Fruit fly (Drosophila melanogaster) whole organism, adult: Measurements from ENCODE around the gene gudu.

Source experiments
- CG11617 ChIP-seq: fragments of 200-800 bp; sonication (Bioruptor generic); optimal IDR thresholded peaks from 2 replicates; lab custom pipeline; 2017; ENCODE audit warnings: mild to moderate bottlenecking, missing biosample characterization, missing genetic modification reagents, missing genetic modification characterization
- CG14711 ChIP-seq: fragments of 200-800 bp; sonication (Bioruptor generic); optimal IDR thresholded peaks from 2 replicates; lab custom pipeline; 2018; ENCODE audit warnings: missing biosample characterization, mild to moderate bottlenecking, missing genetic modification characterization, moderate library complexity
- CG1620 ChIP-seq: fragments of 200-800 bp; sonication (Bioruptor generic); optimal IDR thresholded peaks from 2 replicates; lab custom pipeline; 2016; ENCODE audit warnings: missing biosample characterization, missing genetic modification characterization
- CG7045 ChIP-seq: fragments of 200-800 bp; sonication (Bioruptor generic); optimal IDR thresholded peaks from 2 replicates; lab custom pipeline; 2017; ENCODE audit warnings: missing biosample characterization, mild to moderate bottlenecking, missing genetic modification characterization
- CG7101 ChIP-seq: fragments of 200-800 bp; sonication (Bioruptor generic); optimal IDR thresholded peaks from 2 replicates; lab custom pipeline; 2018; ENCODE audit warnings: missing biosample characterization, mild to moderate bottlenecking, missing genetic modification characterization, moderate library complexity
- Mnt ChIP-seq: fragments of 200-800 bp; sonication (Bioruptor generic); optimal IDR thresholded peaks from 2 replicates; lab custom pipeline; 2016; ENCODE audit warnings: missing biosample characterization, mild to moderate bottlenecking, missing genetic modification characterization
- bab1 ChIP-seq: fragments of 200-800 bp; sonication (Bioruptor generic); optimal IDR thresholded peaks from 3 replicates; lab custom pipeline; 2019; ENCODE audit warnings: missing biosample characterization, mild to moderate bottlenecking, missing genetic modification characterization, moderate library complexity
- kay ChIP-seq: fragments of 200-800 bp; sonication (Bioruptor generic); peaks from one replicate; lab custom pipeline; 2016; ENCODE audit warnings: missing biosample characterization, missing genetic modification characterization, borderline replicate concordance
- pad ChIP-seq: fragments of 200-800 bp; sonication (Bioruptor generic); optimal IDR thresholded peaks from 3 replicates; lab custom pipeline; 2017; ENCODE audit warnings: missing biosample characterization, missing genetic modification characterization, mild to moderate bottlenecking, moderate library complexity, missing genetic modification reagents
- tj ChIP-seq: fragments of 200-800 bp; sonication (Bioruptor generic); optimal IDR thresholded peaks from 3 replicates; lab custom pipeline; 2017; ENCODE audit warnings: missing biosample characterization, mild to moderate bottlenecking, missing genetic modification characterization, moderate library complexity

DNA sequence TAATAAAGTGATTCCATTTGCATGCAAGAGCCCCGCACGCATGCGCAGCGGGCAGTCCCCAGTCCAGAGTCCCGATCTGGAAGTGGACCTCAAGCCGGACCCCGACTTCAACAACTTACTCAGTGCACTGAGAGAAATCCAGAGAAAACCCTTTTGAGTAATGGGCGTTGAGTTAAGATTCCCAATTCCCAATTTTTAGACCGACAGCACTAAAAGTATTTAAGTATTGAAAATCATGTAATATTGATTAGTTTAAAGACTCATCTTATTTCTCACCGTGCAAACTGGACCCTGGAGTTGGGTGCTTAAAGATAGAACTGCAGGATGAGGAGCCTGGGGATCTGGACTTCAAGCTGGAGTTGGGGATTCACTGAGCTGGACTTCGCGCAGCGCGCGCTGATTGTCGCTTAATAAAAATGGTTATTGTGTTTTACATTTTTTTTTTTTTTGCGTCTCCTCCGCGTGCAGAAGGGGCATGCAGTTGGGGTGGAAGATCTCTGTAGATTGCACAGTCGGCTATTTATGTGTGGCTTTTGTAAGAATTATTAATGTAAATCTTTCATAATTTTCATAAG is 30.2 kb upstream of the gudu start:
- no peak for TF ChIP-seq kay (GFP tag; lab: Kevin White, UChicago)
- TF ChIP-seq Mnt: no peak
- no peak for TF ChIP-seq tj (GFP tag; lab: Kevin White, UChicago)
- no peak for TF ChIP-seq CG14711 (tag; lab: Kevin White, UChicago)
- TF ChIP-seq pad (GFP tag; lab: Kevin White, UChicago): no peak
- no peak for TF ChIP-seq CG7045
- no peak for TF ChIP-seq bab1 (GFP tag; lab: Kevin White, UChicago)
- TF ChIP-seq CG7101 (tag; lab: Kevin White, UChicago): no peak
- no peak for TF ChIP-seq CG11617
- TF ChIP-seq CG1620 (GFP tag; lab: Kevin White, UChicago): no peak
